Worm (Caenorhabditis elegans) whole organism, L1 larva: ENCODE measurements around the gene msp-38.

Experiments used
- C16A3.4 ChIP-seq: fragments of 150-350 bp; optimal IDR thresholded peaks from 2 replicates; lab custom pipeline; 2014; ENCODE audit warnings: missing biosample characterization, missing genetic modification characterization
- Y116A8C.19 ChIP-seq: sonication (generic microtip); optimal IDR thresholded peaks from 2 replicates; lab custom pipeline; 2016; ENCODE audit warnings: missing compliant biosample characterization, missing genetic modification characterization, borderline replicate concordance
- blmp-1 ChIP-seq: fragments of 150-350 bp; optimal IDR thresholded peaks from 2 replicates; lab custom pipeline; 2014; ENCODE audit warnings: missing biosample characterization, missing genetic modification characterization
- lin-35 ChIP-seq, 2 experiments: fragments of 150-350 bp; optimal IDR thresholded peaks; 2 replicates each; lab custom pipeline; 2014; ENCODE audit warnings: missing biosample characterization in 2 of 2, missing genetic modification characterization in 2 of 2, missing genetic modification reagents in 2 of 2
- nhr-237 ChIP-seq: fragments of 150-350 bp; optimal IDR thresholded peaks from 2 replicates; lab custom pipeline; 2014; ENCODE audit warnings: missing biosample characterization, missing genetic modification characterization
- nhr-76 ChIP-seq: sonication (generic microtip); optimal IDR thresholded peaks from 2 replicates; lab custom pipeline; 2017; ENCODE audit warnings: missing biosample characterization, missing genetic modification characterization
- pax-3 ChIP-seq: fragments of 200-800 bp; sonication (Bioruptor generic); optimal IDR thresholded peaks from 2 replicates; lab custom pipeline; 2018; ENCODE audit warnings: mild to moderate bottlenecking, missing genetic modification characterization, moderate library complexity, missing compliant biosample characterization
- rnt-1 ChIP-seq: sonication (generic microtip); optimal IDR thresholded peaks from 2 replicates; lab custom pipeline; 2016; ENCODE audit warnings: mild to moderate bottlenecking, missing genetic modification characterization, moderate library complexity, missing compliant biosample characterization
- unc-62 ChIP-seq: fragments of 150-350 bp; optimal IDR thresholded peaks from 2 replicates; lab custom pipeline; 2014; ENCODE audit warnings: missing biosample characterization, missing genetic modification reagents, missing genetic modification characterization

DNA sequence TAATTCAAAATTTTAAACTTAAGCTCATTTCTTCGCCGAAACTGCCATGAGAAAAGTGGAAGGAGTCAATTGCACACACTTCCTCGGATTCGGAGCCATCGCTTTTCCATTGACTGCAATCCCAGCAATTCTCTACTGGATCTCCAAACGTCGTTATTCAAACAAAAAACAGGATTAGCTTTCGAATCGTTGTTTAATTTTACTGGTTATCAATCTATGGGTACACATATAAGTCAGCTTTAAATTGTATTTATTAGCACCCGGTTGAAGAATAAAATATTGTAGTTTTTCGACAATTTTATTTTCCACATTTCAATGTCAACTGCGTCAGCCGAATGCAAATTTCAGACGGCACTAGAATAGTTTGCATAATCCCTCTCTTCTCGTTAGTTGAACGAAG is 13.6 kb downstream of the msp-38 start, which contains the start of gene glt-3:
- TF ChIP-seq lin-35 (GFP tag; optimal IDR thresholded peaks at IDR 0.05; lab: Kevin White, UChicago): no peak
- no peak for TF ChIP-seq blmp-1
- no peak for TF ChIP-seq C16A3.4 (tag; lab: Kevin White, UChicago)
- no peak for TF ChIP-seq unc-62 (GFP tag; lab: Kevin White, UChicago)
- TF ChIP-seq rnt-1 (tag; lab: Kevin White, UChicago): no peak
- TF ChIP-seq nhr-76 (tag; lab: Kevin White, UChicago): no peak
- TF ChIP-seq nhr-237 (tag; lab: Kevin White, UChicago): no peak
- TF ChIP-seq pax-3 (tag; lab: Kevin White, UChicago): no peak
- no peak for TF ChIP-seq Y116A8C.19 (tag; lab: Kevin White, UChicago)
